Fruit fly (Drosophila melanogaster): ENCODE measurements around the gene CG34287.

Gene CG34287

DNA sequence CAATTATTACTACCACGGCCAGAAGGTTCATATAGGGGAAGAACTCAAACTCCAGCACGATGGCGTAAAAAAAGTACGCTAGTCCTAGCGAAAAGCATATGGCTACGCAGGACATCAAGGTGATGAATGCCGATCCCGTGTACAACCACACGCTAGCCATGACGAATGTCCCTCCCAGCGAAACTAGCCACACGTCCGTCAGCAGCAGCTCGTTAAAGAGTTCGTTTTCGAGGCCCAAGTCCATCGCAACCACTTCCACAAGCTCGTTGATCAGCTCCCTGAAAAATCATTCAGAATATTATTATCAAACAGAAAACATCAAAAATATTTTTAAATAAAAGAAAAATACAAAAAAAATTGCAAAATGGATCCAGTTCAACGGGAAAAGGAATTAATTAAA is at the start of gene CG34287:
TSS of gene CG34287 (plus strand) at position 301 of the 400 bp plus-strand sequence.
- TF ChIP-seq insv (optimal IDR thresholded peaks at IDR 0.05): no peak
- TF ChIP-seq psq (optimal IDR thresholded peaks at IDR 0.05): no peak
- TF ChIP-seq Myc (optimal IDR thresholded peaks at IDR 0.05): no peak
- TF ChIP-seq h (optimal IDR thresholded peaks at IDR 0.05): no peak
- no peak for TF ChIP-seq ttk (optimal IDR thresholded peaks at IDR 0.05)

DNA sequence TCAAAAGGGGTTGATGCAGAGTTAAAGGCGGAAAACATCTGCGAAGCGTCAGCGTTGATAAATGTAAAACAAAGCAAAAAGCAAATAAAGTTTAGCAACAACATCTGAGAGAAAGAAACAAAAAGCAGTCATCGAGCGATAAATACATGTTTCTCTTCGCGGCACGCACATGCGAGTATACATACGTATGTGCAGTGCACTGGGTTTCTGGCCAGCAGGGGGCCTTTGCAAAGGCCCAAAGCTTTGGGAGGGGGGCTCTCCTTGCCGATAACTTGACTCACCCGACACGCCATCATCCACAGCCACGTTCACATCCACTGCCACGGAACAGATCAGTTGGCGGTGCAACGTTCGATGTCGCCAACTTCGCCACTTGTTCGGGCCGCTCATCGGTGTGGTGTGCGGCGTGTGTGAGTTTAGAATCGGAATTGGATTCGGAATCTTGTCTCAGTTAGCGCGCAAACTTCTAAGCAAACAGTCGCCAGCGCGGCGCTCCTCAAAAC is 39.9 kb upstream of the CG34287 start, which contains the start of gene CG42675:
TSS of gene CG42675 (plus strand) at position 453 of the 503 bp plus-strand sequence.
- TF ChIP-seq insv (optimal IDR thresholded peaks at IDR 0.05) (no peak), h (optimal IDR thresholded peaks at IDR 0.05) (no peak), Sin3A (optimal IDR thresholded peaks at IDR 0.05) (no peak), ttk (optimal IDR thresholded peaks at IDR 0.05) (no peak), psq (optimal IDR thresholded peaks at IDR 0.05) (no peak), Myc (optimal IDR thresholded peaks at IDR 0.05) (no peak)

DNA sequence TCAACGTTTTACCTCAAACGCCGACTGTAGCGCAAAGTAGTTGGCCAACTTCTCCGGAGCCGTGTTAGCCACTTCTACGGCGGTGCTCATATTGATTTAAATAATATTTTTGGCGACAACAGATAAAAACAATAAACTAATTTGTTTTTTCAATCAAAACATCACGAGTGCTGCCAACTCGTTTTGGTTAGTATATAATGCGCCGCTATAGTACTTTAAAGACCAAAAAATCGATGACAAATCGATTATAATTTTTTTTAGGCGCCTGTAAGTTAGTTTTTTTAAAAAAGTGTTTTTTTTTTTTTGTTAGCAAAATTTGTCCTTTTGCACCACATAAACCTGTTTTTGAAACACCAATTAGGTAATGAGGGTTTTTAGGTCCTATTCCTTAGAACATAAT is 31.9 kb upstream of the CG34287 start, which contains the start of gene Hpr1:
TSS of gene Hpr1 (minus strand) at position 198 of the 400 bp plus-strand sequence.
- no peak for TF ChIP-seq Sin3A (optimal IDR thresholded peaks at IDR 0.05)
- no peak for TF ChIP-seq Myc (optimal IDR thresholded peaks at IDR 0.05)

DNA sequence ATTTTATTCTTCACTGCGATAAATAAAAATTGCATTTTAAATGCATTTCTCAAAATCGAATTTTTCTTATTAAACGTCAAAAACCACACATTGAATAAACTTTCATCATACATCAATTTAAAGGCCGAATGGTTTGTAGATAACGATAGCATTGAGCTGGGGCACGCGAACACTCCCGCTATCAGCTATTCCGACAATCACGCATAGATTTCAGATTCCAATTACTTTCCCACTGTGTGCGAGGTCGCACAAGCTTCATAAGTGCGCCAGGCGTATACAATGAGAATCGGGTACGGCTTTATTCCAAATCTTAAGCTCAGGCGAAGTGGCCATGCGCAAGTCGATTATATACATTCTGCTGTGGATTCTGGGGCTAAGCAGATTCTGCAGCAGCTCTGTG is 31.4 kb upstream of the CG34287 start, which contains the start of gene CG46303:
TSS of gene CG46303 (plus strand) at position 223 of the 400 bp plus-strand sequence.
- TF ChIP-seq h (optimal IDR thresholded peaks at IDR 0.05): no peak
- TF ChIP-seq Myc (optimal IDR thresholded peaks at IDR 0.05): no peak
- no peak for TF ChIP-seq insv (optimal IDR thresholded peaks at IDR 0.05)
- TF ChIP-seq ttk (optimal IDR thresholded peaks at IDR 0.05): no peak
- no peak for TF ChIP-seq Sin3A (optimal IDR thresholded peaks at IDR 0.05)
- TF ChIP-seq psq (optimal IDR thresholded peaks at IDR 0.05): no peak

dm6 chr3R:5824456-5824855 is 28.7 kb upstream of the CG34287 start, which contains the start of the genes Sec20 and dgrn:
TSS of gene Sec20 (minus strand) at chr3R:5824532.
TSS of gene dgrn (plus strand) at chr3R:5824615.
- TF ChIP-seq h (optimal IDR thresholded peaks at IDR 0.05): no peak
- no peak for TF ChIP-seq Sin3A (optimal IDR thresholded peaks at IDR 0.05)
- no peak for TF ChIP-seq insv (optimal IDR thresholded peaks at IDR 0.05)
- no peak for TF ChIP-seq Myc (optimal IDR thresholded peaks at IDR 0.05)
- no peak for TF ChIP-seq ttk (optimal IDR thresholded peaks at IDR 0.05)
- TF ChIP-seq psq (optimal IDR thresholded peaks at IDR 0.05): no peak

- TF ChIP-seq h (optimal IDR thresholded peaks at IDR 0.05) (no peak), Myc (optimal IDR thresholded peaks at IDR 0.05) (no peak), insv (optimal IDR thresholded peaks at IDR 0.05) (no peak), Sin3A (optimal IDR thresholded peaks at IDR 0.05) (no peak), psq (optimal IDR thresholded peaks at IDR 0.05) (no peak), ttk (optimal IDR thresholded peaks at IDR 0.05) (no peak)
These were observed 23.4 kb upstream of the CG34287 start, which contains the start of gene glob3 for dm6 chr3R:5829762-5830161. TSS of gene glob3 (plus strand) at chr3R:5830062.

- TF ChIP-seq ttk (optimal IDR thresholded peaks at IDR 0.05) (no peak), Sin3A (optimal IDR thresholded peaks at IDR 0.05) (no peak), insv (optimal IDR thresholded peaks at IDR 0.05) (no peak), h (optimal IDR thresholded peaks at IDR 0.05) (no peak), Myc (optimal IDR thresholded peaks at IDR 0.05) (no peak), psq (optimal IDR thresholded peaks at IDR 0.05) (no peak)
These were observed 21.8 kb upstream of the CG34287 start, which contains the start of gene CG1208 for dm6 chr3R:5831339-5831738. TSS of gene CG1208 (plus strand) at chr3R:5831639.

- TF ChIP-seq Sin3A (optimal IDR thresholded peaks at IDR 0.05) (no peak), Myc (optimal IDR thresholded peaks at IDR 0.05) (no peak), h (optimal IDR thresholded peaks at IDR 0.05) (no peak), ttk (optimal IDR thresholded peaks at IDR 0.05) (no peak), insv (optimal IDR thresholded peaks at IDR 0.05) (no peak), psq (optimal IDR thresholded peaks at IDR 0.05) (no peak)
These were observed 20.7 kb upstream of the CG34287 start for dm6 chr3R:5832345-5832981.

dm6 chr3R:5833948-5834504 is 19.1 kb upstream of the CG34287 start:
- TF ChIP-seq insv (optimal IDR thresholded peaks at IDR 0.05): no peak

dm6 chr3R:5836536-5836935 is 16.6 kb upstream of the CG34287 start:
- TF ChIP-seq Myc (optimal IDR thresholded peaks at IDR 0.05) (no peak), ttk (optimal IDR thresholded peaks at IDR 0.05) (no peak), h (optimal IDR thresholded peaks at IDR 0.05) (no peak), psq (optimal IDR thresholded peaks at IDR 0.05) (no peak), insv (optimal IDR thresholded peaks at IDR 0.05) (no peak), Sin3A (optimal IDR thresholded peaks at IDR 0.05) (no peak)

DNA sequence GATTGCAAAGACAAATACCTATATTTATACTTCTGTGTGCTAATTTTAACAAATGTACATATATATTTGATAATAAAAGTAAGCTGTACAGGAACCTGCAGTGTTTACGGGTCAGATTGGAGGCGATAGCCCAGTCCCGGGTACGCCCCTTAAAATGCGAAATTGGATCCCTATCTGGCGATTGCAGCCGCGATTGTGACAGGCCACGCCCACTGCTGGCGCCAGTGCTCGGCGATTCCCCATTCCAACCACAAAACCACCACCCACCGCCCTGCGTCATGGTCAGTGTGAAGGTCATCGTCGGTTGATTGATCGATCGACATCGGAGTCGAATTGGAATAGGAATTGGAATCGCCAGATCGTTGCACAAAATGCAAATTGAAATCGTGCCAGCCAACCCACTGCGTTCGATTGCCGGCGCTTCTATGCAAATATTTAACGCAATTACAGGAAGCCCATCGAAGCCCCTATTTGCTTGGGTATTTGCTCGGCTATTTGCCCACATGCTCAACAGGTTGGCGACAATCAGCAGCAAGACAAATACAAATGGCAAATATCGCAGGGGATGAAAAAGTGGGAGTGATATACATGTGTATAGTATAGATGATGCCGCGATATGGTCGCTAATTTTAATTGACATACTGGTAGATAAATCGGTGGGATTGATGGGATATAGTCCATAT is 14.3 kb upstream of the CG34287 start:
- TF ChIP-seq psq (optimal IDR thresholded peaks at IDR 0.05): no peak
- TF ChIP-seq h (optimal IDR thresholded peaks at IDR 0.05): no peak
- TF ChIP-seq ttk (optimal IDR thresholded peaks at IDR 0.05): no peak

DNA sequence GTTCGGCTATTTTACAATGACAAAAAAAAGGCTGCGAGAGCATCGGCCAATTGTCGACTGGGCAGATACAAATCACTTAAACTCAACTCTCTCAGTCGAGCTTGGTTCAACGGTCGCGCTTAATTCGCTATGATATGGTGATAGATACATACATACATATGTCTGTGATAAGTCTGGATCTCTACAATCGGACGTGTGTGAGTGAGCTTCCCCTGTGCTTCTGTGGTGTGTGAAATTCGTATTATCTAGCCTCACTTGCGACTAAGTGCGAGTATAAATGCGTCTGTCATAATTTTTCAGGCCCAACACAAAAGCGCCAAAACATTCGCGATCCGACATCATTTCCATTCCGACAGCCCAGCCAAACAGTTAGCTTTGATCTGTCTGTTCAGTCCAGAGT is 12.3 kb upstream of the CG34287 start, which contains the start of gene CG1213:
TSS of gene CG1213 (plus strand) at position 301 of the 400 bp plus-strand sequence.
- TF ChIP-seq Sin3A (optimal IDR thresholded peaks at IDR 0.05) (no peak), h (optimal IDR thresholded peaks at IDR 0.05) (no peak)

Measured in Kc167 (cell line).